Worm (Caenorhabditis elegans) whole organism, midembryonic: ENCODE results near the gene nlp-68.

Experiments used
- T22C8.4 ChIP-seq: fragments of 200-800 bp; sonication (Bioruptor generic); IDR thresholded peaks from 2 replicates; pipeline ENCODE4 v1.3.6; 2022; ENCODE audit warnings: missing genetic modification characterization, missing compliant biosample characterization
- flt-1 ChIP-seq: fragments of 200-800 bp; sonication (Bioruptor generic); IDR thresholded peaks from 2 replicates; pipeline ENCODE4 v1.3.6; 2022; ENCODE audit warnings: missing genetic modification characterization, missing compliant biosample characterization
- klf-2 ChIP-seq: fragments of 200-800 bp; sonication (Bioruptor generic); conservative IDR thresholded peaks from 2 replicates; pipeline ENCODE4 v1.3.6; 2022; ENCODE audit warnings: missing genetic modification reagents, missing genetic modification characterization, missing compliant biosample characterization
- ref-1 ChIP-seq: fragments of 200-800 bp; sonication (Bioruptor generic); conservative IDR thresholded peaks from 2 replicates; pipeline ENCODE4 v1.3.6; 2022; ENCODE audit warnings: missing genetic modification reagents, missing genetic modification characterization, missing compliant biosample characterization
- ztf-29 ChIP-seq: fragments of 200-800 bp; sonication (Bioruptor generic); IDR thresholded peaks from 2 replicates; pipeline ENCODE4 v1.3.6; 2022; ENCODE audit warnings: missing genetic modification reagents, missing genetic modification characterization, missing compliant biosample characterization

DNA sequence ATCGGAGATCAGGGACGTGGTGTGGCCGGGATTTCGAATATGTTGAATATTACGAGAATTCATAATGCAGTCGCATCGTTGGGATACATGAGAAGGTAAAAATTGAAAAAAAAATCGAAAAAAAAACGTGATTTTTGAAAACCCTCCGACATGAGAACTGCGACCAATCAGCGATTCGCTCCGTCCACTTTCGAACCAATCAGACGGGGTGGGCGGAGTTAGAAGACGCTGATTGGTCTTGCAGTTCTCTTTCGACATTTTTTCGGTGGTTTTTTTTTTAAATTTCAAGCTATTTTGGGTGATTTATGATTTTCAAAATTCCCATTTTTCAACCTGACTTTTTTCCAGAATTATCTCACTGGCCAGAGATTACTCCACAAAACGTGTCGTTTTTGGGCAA, 30.3 kb upstream of the nlp-68 start:
- TF ChIP-seq T22C8.4 (GFP tag; lab: Robert Waterston, UW) (no peak), ztf-29 (GFP tag; lab: Robert Waterston, UW) (no peak), ref-1 (GFP tag; lab: Robert Waterston, UW) (no peak), klf-2 (no peak), flt-1 (GFP tag; lab: Robert Waterston, UW) (no peak)
